Worm (Caenorhabditis elegans): Measurements from ENCODE around the gene fbxb-3.

- TF ChIP-seq egl-27 (tag; optimal IDR thresholded peaks at IDR 0.05) (no peak), nhr-28 (tag; optimal IDR thresholded peaks at IDR 0.05) (no peak), lin-39 (tag; optimal IDR thresholded peaks at IDR 0.05) (no peak), jun-1 (tag; optimal IDR thresholded peaks at IDR 0.05) (no peak), nhr-76 (tag; optimal IDR thresholded peaks at IDR 0.05) (no peak)
Measured at ce11 chrIV:11801078-11801477, 37.7 kb upstream of the fbxb-3 start, which contains the start of gene dyf-18.

All from whole organism, L3 larva.